Fruit fly (Drosophila melanogaster) whole organism, wandering third instar larva: ENCODE results near the gene Vha36-3.

Experiments
- CrebA ChIP-seq: fragments of 200-800 bp; sonication (Bioruptor generic); optimal IDR thresholded peaks from 2 replicates; lab custom pipeline; 2016; ENCODE audit warnings: missing biosample characterization, mild to moderate bottlenecking, missing genetic modification characterization, borderline replicate concordance
- Dif ChIP-seq: fragments of 200-275, 200-300 bp; sonication (Bioruptor generic); optimal IDR thresholded peaks from 2 replicates; lab custom pipeline; 2018; ENCODE audit warnings: missing biosample characterization, missing genetic modification characterization; ENCODE audit not compliant: partially characterized antibody
- dsf ChIP-seq: sonication (Bioruptor generic); optimal IDR thresholded peaks from 2 replicates; lab custom pipeline; 2016; ENCODE audit warnings: missing biosample characterization, missing genetic modification characterization, borderline replicate concordance
- psq ChIP-seq: fragments of 200-800 bp; sonication (Bioruptor generic); optimal IDR thresholded peaks from 3 replicates; lab custom pipeline; 2017; ENCODE audit warnings: missing biosample characterization, mild to moderate bottlenecking, missing genetic modification characterization, moderate library complexity
- usp ChIP-seq: fragments of >200 bp; optimal IDR thresholded peaks from 2 replicates; lab custom pipeline; 2017; ENCODE audit warnings: missing biosample characterization, missing genetic modification characterization
- woc ChIP-seq: sonication (Bioruptor generic); optimal IDR thresholded peaks from 2 replicates; lab custom pipeline; 2016; ENCODE audit warnings: missing biosample characterization, mild to moderate bottlenecking, missing genetic modification characterization

DNA sequence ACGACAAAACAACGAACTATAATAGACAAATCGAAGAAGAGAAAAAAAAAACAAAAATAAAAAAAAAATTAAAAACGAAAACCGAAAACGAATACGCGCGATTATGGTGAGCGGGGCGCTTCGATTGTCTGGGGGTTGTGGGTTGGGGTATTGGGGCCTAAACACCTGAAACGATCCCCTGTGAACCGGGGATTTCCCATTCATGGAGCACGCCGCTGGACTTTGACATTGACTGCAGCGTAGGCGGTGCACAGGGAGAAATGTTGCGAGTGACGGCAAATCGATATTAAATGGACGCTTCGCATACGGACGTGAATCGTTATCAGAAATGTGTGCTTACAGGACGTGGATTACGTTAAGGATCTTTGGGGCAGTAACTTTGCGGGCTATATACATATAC, 11.9 kb upstream of the Vha36-3 start:
- TF ChIP-seq woc (no peak), psq (GFP tag; lab: Kevin White, UChicago) (no peak), dsf (GFP tag; lab: Kevin White, UChicago) (no peak), usp (no peak), CrebA (GFP tag; lab: Kevin White, UChicago) (no peak), Dif (no peak)
